Worm (Caenorhabditis elegans): ENCODE data around the gene slc-5A12.

Gene slc-5A12

ce11 chrIV:11914837-11915737 lies 22.1 kb upstream of the slc-5A12 start, which contains the start of gene fat-6 (continued):
- TF ChIP-seq zag-1 (tag; optimal IDR thresholded peaks at IDR 0.05) (no peak), swsn-7 (tag; optimal IDR thresholded peaks at IDR 0.05) (no peak), efl-3 (GFP tag; optimal IDR thresholded peaks at IDR 0.05) (no peak), mab-9 (GFP tag; IDR thresholded peaks at IDR 0.05) (no peak), lin-14 (GFP tag; optimal IDR thresholded peaks at IDR 0.05) (peak; percentile 58), nhr-85 (tag) (peak; percentile 80), fkh-8 (tag; optimal IDR thresholded peaks at IDR 0.05) (no peak), elt-2 (tag; optimal IDR thresholded peaks at IDR 0.05) (peak; percentile 49), snu-23 (GFP tag; optimal IDR thresholded peaks at IDR 0.05) (no peak), nhr-76 (tag; optimal IDR thresholded peaks at IDR 0.05) (no peak), unc-130 (tag; optimal IDR thresholded peaks at IDR 0.05) (no peak), Y116A8C.19 (tag; optimal IDR thresholded peaks at IDR 0.05; ENCODE audit: borderline replicate concordance) (no peak), lin-15B (tag; optimal IDR thresholded peaks at IDR 0.05) (no peak), ama-1 (optimal IDR thresholded peaks at IDR 0.05) (no peak), elt-3 (tag; optimal IDR thresholded peaks at IDR 0.05) (peak in 3 of 6 experiments; percentile 59 to 60 (median 59)), unc-98 (GFP tag; IDR thresholded peaks at IDR 0.05) (no peak), lsy-2 (tag; optimal IDR thresholded peaks at IDR 0.05) (no peak), dpl-1 (GFP tag; optimal IDR thresholded peaks at IDR 0.05) (no peak), xbp-1 (tag; optimal IDR thresholded peaks at IDR 0.05) (no peak), aha-1 (tag; optimal IDR thresholded peaks at IDR 0.05) (no peak), fkh-10 (GFP tag; optimal IDR thresholded peaks at IDR 0.05) (no peak), hlh-4 (tag; optimal IDR thresholded peaks at IDR 0.05) (no peak), egl-13 (tag; optimal IDR thresholded peaks at IDR 0.05) (no peak), C16A3.4 (tag; optimal IDR thresholded peaks at IDR 0.05) (no peak), egl-27 (tag; optimal IDR thresholded peaks at IDR 0.05) (no peak), tlp-1 (tag; optimal IDR thresholded peaks at IDR 0.05) (peak; percentile 24), zip-4 (GFP tag; optimal IDR thresholded peaks at IDR 0.05) (no peak), nhr-19 (GFP tag; conservative IDR thresholded peaks at IDR 0.05) (no peak), jun-1 (tag; optimal IDR thresholded peaks at IDR 0.05) (no peak), grh-1 (GFP tag; IDR thresholded peaks at IDR 0.05) (no peak), C04F5.9 (tag; optimal IDR thresholded peaks at IDR 0.05) (no peak), unc-86 (tag; optimal IDR thresholded peaks at IDR 0.05) (no peak), ztf-11 (tag; optimal IDR thresholded peaks at IDR 0.05) (no peak)

ce11 chrIV:11915768-11916453 lies 21.3 kb upstream of the slc-5A12 start, which contains the start of gene ZK822.9:
Gene ZK822.9, plus strand, starts transcription at chrIV:11915947.
- no peak for TF ChIP-seq jun-1 (tag; optimal IDR thresholded peaks at IDR 0.05)
- TF ChIP-seq unc-62 (GFP tag; optimal IDR thresholded peaks at IDR 0.05) = no peak
- TF ChIP-seq snu-23 (GFP tag; optimal IDR thresholded peaks at IDR 0.05) = peak; percentile 38
- no peak; the same call in 1 of the 2 replicates for TF ChIP-seq nhr-19 (GFP tag; conservative IDR thresholded peaks at IDR 0.05)
- no peak for TF ChIP-seq ceh-90 (tag; optimal IDR thresholded peaks at IDR 0.05)
- no peak for TF ChIP-seq mab-9 (GFP tag; IDR thresholded peaks at IDR 0.05)
- TF ChIP-seq lir-3 (tag; optimal IDR thresholded peaks at IDR 0.05; ENCODE audit: poor library complexity) = no peak
- TF ChIP-seq mep-1 (tag; optimal IDR thresholded peaks at IDR 0.05) = peak; percentile 14
- no peak for TF ChIP-seq nhr-237 (tag; optimal IDR thresholded peaks at IDR 0.05)
- no peak for TF ChIP-seq mdl-1 (tag; optimal IDR thresholded peaks at IDR 0.05)
- no peak for TF ChIP-seq hpl-2 (GFP tag; optimal IDR thresholded peaks at IDR 0.05)
- TF ChIP-seq xbp-1 (tag; optimal IDR thresholded peaks at IDR 0.05) = no peak
- no peak for TF ChIP-seq dsc-1 (tag; optimal IDR thresholded peaks at IDR 0.05)
- TF ChIP-seq efl-1 (optimal IDR thresholded peaks at IDR 0.05) = no peak
- TF ChIP-seq efl-1 (GFP tag; optimal IDR thresholded peaks at IDR 0.05 in 1 of 2) = no peak
- TF ChIP-seq lin-15B (tag; optimal IDR thresholded peaks at IDR 0.05) = no peak
- TF ChIP-seq lin-14 (GFP tag; optimal IDR thresholded peaks at IDR 0.05) = peak; percentile 6
- TF ChIP-seq C16A3.4 (tag; optimal IDR thresholded peaks at IDR 0.05) = no peak
- no peak for TF ChIP-seq dpl-1 (GFP tag; optimal IDR thresholded peaks at IDR 0.05)
- TF ChIP-seq elt-2 (tag; optimal IDR thresholded peaks at IDR 0.05) = peak; percentile 48
- no peak for TF ChIP-seq ztf-4 (tag; optimal IDR thresholded peaks at IDR 0.05)
- peak; percentile 75 for TF ChIP-seq nhr-85 (tag)
- TF ChIP-seq zag-1 (tag; optimal IDR thresholded peaks at IDR 0.05) = no peak
- TF ChIP-seq vab-15 (tag; optimal IDR thresholded peaks at IDR 0.05) = no peak
- TF ChIP-seq efl-3 (GFP tag; optimal IDR thresholded peaks at IDR 0.05) = no peak
- TF ChIP-seq alr-1 (tag; optimal IDR thresholded peaks at IDR 0.05; ENCODE audit: borderline replicate concordance) = no peak
- no peak for TF ChIP-seq sup-37 (GFP tag; optimal IDR thresholded peaks at IDR 0.05)
- no peak for TF ChIP-seq fkh-10 (GFP tag; optimal IDR thresholded peaks at IDR 0.05)
- TF ChIP-seq elt-3 (tag; optimal IDR thresholded peaks at IDR 0.05) = peak in 2 of 6 experiments; percentile 9 to 25
- no peak for TF ChIP-seq Y116A8C.19 (tag; optimal IDR thresholded peaks at IDR 0.05; ENCODE audit: borderline replicate concordance)

Measured in whole organism, L1 larva.